Worm (Caenorhabditis elegans): Measurements from ENCODE around the gene Y56A3A.41.

DNA sequence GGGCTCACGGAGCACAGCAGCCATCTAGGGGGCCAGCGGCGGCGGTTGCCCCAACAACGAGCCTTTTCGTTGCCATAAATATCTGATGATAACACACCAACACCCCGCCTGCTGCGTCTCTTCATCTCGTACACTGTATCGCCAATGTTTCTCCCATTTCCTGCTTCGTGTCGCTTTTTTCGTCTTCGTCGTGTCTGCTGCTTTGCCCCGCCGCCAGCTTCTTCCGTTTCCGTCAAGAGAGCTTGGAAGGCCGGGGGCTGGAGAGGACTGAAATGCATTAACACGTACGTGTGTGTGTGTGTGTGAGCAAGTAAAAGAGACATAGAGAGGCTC, 43.1 kb upstream of the Y56A3A.41 start:
- TF ChIP-seq nhr-12 (tag; optimal IDR thresholded peaks at IDR 0.05) (no peak), unc-62 (GFP tag; optimal IDR thresholded peaks at IDR 0.05) (no peak)
